Fruit fly (Drosophila melanogaster): Measurements from ENCODE around the gene CG12268.

CG12268 gene

dm6 chr3R:23903425-23903824 is 44.8 kb downstream of the CG12268 start:
- TF ChIP-seq sens (GFP tag), result no peak
- no peak for TF ChIP-seq HLH54F (GFP tag; optimal IDR thresholded peaks at IDR 0.05)
- 0 out of 4 replicates have a peak, but pooled peaks have one; percentile 68 for TF ChIP-seq chinmo (GFP tag; IDR thresholded peaks at IDR 0.05; ENCODE audit: partially characterized antibody)
- no peak for TF ChIP-seq her (GFP tag; optimal IDR thresholded peaks at IDR 0.05)
- TF ChIP-seq CG13296 (GFP tag; optimal IDR thresholded peaks at IDR 0.05), result no peak

- TF ChIP-seq Med (GFP tag) (peak; percentile 34), kah (GFP tag; optimal IDR thresholded peaks at IDR 0.05) (no peak), Six4 (GFP tag; optimal IDR thresholded peaks at IDR 0.05) (no peak), vvl (GFP tag; IDR thresholded peaks at IDR 0.05) (0 out of 2 replicates have a peak, but pooled peaks have one; percentile 16), CTCF (GFP tag; optimal IDR thresholded peaks at IDR 0.05) (peak; percentile 60), dan (GFP tag; IDR thresholded peaks at IDR 0.05) (no peak), CG2116 (GFP tag; optimal IDR thresholded peaks at IDR 0.05) (peak; percentile 91), CG10654 (GFP tag; optimal IDR thresholded peaks at IDR 0.05) (no peak), CG2678 (tag; optimal IDR thresholded peaks at IDR 0.05) (no peak), CG31365 (tag; optimal IDR thresholded peaks at IDR 0.05) (no peak), cad (GFP tag; optimal IDR thresholded peaks at IDR 0.05) (no peak), lola (GFP tag; optimal IDR thresholded peaks at IDR 0.05) (no peak), Gug (GFP tag; IDR thresholded peaks at IDR 0.05) (no peak), stwl (tag; optimal IDR thresholded peaks at IDR 0.05) (peak; percentile 81), YL-1 (GFP tag; optimal IDR thresholded peaks at IDR 0.05) (no peak), Mrtf (GFP tag; IDR thresholded peaks at IDR 0.05) (no peak), CG10565 (GFP tag; optimal IDR thresholded peaks at IDR 0.05) (no peak), ranshi (GFP tag; IDR thresholded peaks at IDR 0.05) (no peak), MBD-R2 (GFP tag; IDR thresholded peaks at IDR 0.05) (no peak), CG10209 (GFP tag; optimal IDR thresholded peaks at IDR 0.05) (no peak), CG5953 (GFP tag; IDR thresholded peaks at IDR 0.05) (no peak)
These were observed 45.7 kb downstream of the CG12268 start for dm6 chr3R:23902557-23902956.

dm6 chr3R:23902034-23902433 is 46.2 kb downstream of the CG12268 start:
- TF ChIP-seq Drgx (GFP tag; IDR thresholded peaks at IDR 0.05), result 0 out of 2 replicates have a peak, but pooled peaks have one; percentile 12
- no peak for TF ChIP-seq HmgZ (tag; optimal IDR thresholded peaks at IDR 0.05)
- no peak for TF ChIP-seq Nf-YB (GFP tag; optimal IDR thresholded peaks at IDR 0.05)

- no peak for TF ChIP-seq CG10462 (GFP tag; optimal IDR thresholded peaks at IDR 0.05)
- TF ChIP-seq crc (GFP tag; optimal IDR thresholded peaks at IDR 0.05), result no peak
- TF ChIP-seq sna (GFP tag; IDR thresholded peaks at IDR 0.05; ENCODE audit: partially characterized antibody), result no peak
- TF ChIP-seq CG10979 (tag; optimal IDR thresholded peaks at IDR 0.05), result peak; percentile 60
- peak; percentile 81 for TF ChIP-seq CTCF (GFP tag; optimal IDR thresholded peaks at IDR 0.05)
These were observed 48.1 kb downstream of the CG12268 start for dm6 chr3R:23900092-23900491.

Measured in whole organism, embryonic.